Worm (Caenorhabditis elegans): ENCODE results near the gene trpp-3.
A peak's percentile ranks its signal among the peaks of the same experiment; 100 is the strongest.

Gene trpp-3

ce11 chrIII:9511660-9512059 lies 13.7 kb upstream of the trpp-3 start:
- TF ChIP-seq T22C8.4 (GFP tag; IDR thresholded peaks at IDR 0.05) = no peak

DNA sequence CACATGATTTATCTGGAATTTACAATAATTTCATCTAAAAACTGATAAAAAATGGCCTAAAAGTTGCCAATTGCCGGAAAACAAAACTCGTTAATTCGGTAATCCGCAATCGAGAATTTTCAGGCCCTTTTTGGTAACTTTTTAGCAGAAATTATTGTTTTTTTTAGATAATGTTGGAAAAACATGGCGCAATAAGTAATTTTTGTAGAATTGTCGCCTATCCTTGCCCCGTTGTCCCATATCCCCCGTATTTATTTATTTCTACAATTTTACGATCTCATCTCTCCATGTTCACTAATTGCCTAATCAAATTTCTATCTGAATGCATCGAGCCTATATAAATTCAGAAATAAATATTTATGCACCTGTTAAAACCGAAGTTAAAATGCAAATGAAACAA lies 12.3 kb upstream of the trpp-3 start:
- no peak for TF ChIP-seq klf-2 (GFP tag; conservative IDR thresholded peaks at IDR 0.05)
- TF ChIP-seq T22C8.4 (GFP tag; IDR thresholded peaks at IDR 0.05) = no peak
- no peak for TF ChIP-seq ref-1 (GFP tag; conservative IDR thresholded peaks at IDR 0.05)
- TF ChIP-seq ztf-23 (GFP tag; IDR thresholded peaks at IDR 0.05) = no peak
- no peak for TF ChIP-seq med-1 (GFP tag; optimal IDR thresholded peaks at IDR 0.05; ENCODE audit: insufficient read depth)
- no peak for TF ChIP-seq flt-1 (GFP tag; IDR thresholded peaks at IDR 0.05)
- no peak for TF ChIP-seq tab-1 (GFP tag; IDR thresholded peaks at IDR 0.05)
- no peak for TF ChIP-seq ztf-29 (GFP tag; IDR thresholded peaks at IDR 0.05)
- no peak for TF ChIP-seq cog-1 (tag; optimal IDR thresholded peaks at IDR 0.05)

DNA sequence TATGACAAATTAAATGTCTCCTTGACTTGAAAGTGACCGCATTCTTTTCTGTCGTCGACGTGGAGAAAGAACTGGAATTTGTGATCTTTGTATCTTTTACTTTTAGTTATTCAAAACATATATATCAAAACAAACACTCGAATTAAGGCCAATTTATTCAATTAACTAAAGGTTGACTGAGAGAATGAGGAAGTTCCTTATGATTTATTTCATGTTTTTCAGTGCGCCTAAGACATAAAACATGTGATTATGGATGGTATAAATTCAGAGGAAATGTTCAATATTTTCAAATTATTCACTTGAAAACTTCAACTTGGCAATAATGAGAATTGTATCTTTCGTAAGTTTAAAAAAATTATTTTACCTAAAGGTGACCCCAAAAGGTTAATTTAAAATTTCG lies 11.8 kb upstream of the trpp-3 start, which contains the start of gene F55H2.8:
Gene F55H2.8, plus strand, starts transcription at position 301 of the 400 bp plus-strand sequence.
- TF ChIP-seq flt-1 (GFP tag; IDR thresholded peaks at IDR 0.05) (no peak), ref-1 (GFP tag; conservative IDR thresholded peaks at IDR 0.05) (no peak), tab-1 (GFP tag; IDR thresholded peaks at IDR 0.05) (no peak), ztf-23 (GFP tag; IDR thresholded peaks at IDR 0.05) (no peak)

- TF ChIP-seq ref-1 (GFP tag; conservative IDR thresholded peaks at IDR 0.05) (no peak), klf-2 (GFP tag; conservative IDR thresholded peaks at IDR 0.05) (no peak), ztf-29 (GFP tag; IDR thresholded peaks at IDR 0.05) (no peak), flt-1 (GFP tag; IDR thresholded peaks at IDR 0.05) (no peak), T22C8.4 (GFP tag; IDR thresholded peaks at IDR 0.05) (no peak), med-1 (GFP tag; optimal IDR thresholded peaks at IDR 0.05; ENCODE audit: insufficient read depth) (no peak), tab-1 (GFP tag; IDR thresholded peaks at IDR 0.05) (no peak), ztf-23 (GFP tag; IDR thresholded peaks at IDR 0.05) (no peak), cog-1 (tag; optimal IDR thresholded peaks at IDR 0.05) (no peak)
Measured at ce11 chrIII:9516148-9516547, 9.2 kb upstream of the trpp-3 start, which contains the start of gene F55H2.7. Gene F55H2.7, minus strand, starts transcription at chrIII:9516248.

ce11 chrIII:9521410-9522090 lies 3.8 kb upstream of the trpp-3 start, which contains the start of the genes clu-1 and prp-40:
Gene clu-1, minus strand, starts transcription at chrIII:9521460.
Gene prp-40, plus strand, starts transcription at chrIII:9522075.
- TF ChIP-seq T22C8.4 (GFP tag; IDR thresholded peaks at IDR 0.05) (no peak), cog-1 (tag; optimal IDR thresholded peaks at IDR 0.05) (peak; percentile 63)

ce11 chrIII:9523581-9523980 lies 1.8 kb upstream of the trpp-3 start, which contains the start of gene mrps-23:
Gene mrps-23, minus strand, starts transcription at chrIII:9523672.
- TF ChIP-seq ref-1 (GFP tag; conservative IDR thresholded peaks at IDR 0.05) = no peak
- no peak for TF ChIP-seq ztf-29 (GFP tag; IDR thresholded peaks at IDR 0.05)
- no peak for TF ChIP-seq T22C8.4 (GFP tag; IDR thresholded peaks at IDR 0.05)
- no peak for TF ChIP-seq med-1 (GFP tag; optimal IDR thresholded peaks at IDR 0.05; ENCODE audit: insufficient read depth)
- no peak for TF ChIP-seq tab-1 (GFP tag; IDR thresholded peaks at IDR 0.05)
- TF ChIP-seq cog-1 (tag; optimal IDR thresholded peaks at IDR 0.05) = no peak
- peak; percentile 49 for TF ChIP-seq flt-1 (GFP tag; IDR thresholded peaks at IDR 0.05)
- 0 out of 2 replicates have a peak, but pooled peaks have one; percentile 62 for TF ChIP-seq ztf-23 (GFP tag; IDR thresholded peaks at IDR 0.05)

- no peak for TF ChIP-seq tab-1 (GFP tag; IDR thresholded peaks at IDR 0.05)
- TF ChIP-seq med-1 (GFP tag; optimal IDR thresholded peaks at IDR 0.05; ENCODE audit: insufficient read depth) = no peak
- TF ChIP-seq cog-1 (tag; optimal IDR thresholded peaks at IDR 0.05) = no peak
- no peak for TF ChIP-seq klf-2 (GFP tag; conservative IDR thresholded peaks at IDR 0.05)
- TF ChIP-seq T22C8.4 (GFP tag; IDR thresholded peaks at IDR 0.05) = no peak
- no peak for TF ChIP-seq ztf-29 (GFP tag; IDR thresholded peaks at IDR 0.05)
- TF ChIP-seq flt-1 (GFP tag; IDR thresholded peaks at IDR 0.05) = no peak
- no peak for TF ChIP-seq ztf-23 (GFP tag; IDR thresholded peaks at IDR 0.05)
- TF ChIP-seq ref-1 (GFP tag; conservative IDR thresholded peaks at IDR 0.05) = no peak
Measured at ce11 chrIII:9526851-9527250, 1.5 kb downstream of the trpp-3 start, which contains the start of gene ZK1098.6. Gene ZK1098.6, plus strand, starts transcription at chrIII:9527151.

DNA sequence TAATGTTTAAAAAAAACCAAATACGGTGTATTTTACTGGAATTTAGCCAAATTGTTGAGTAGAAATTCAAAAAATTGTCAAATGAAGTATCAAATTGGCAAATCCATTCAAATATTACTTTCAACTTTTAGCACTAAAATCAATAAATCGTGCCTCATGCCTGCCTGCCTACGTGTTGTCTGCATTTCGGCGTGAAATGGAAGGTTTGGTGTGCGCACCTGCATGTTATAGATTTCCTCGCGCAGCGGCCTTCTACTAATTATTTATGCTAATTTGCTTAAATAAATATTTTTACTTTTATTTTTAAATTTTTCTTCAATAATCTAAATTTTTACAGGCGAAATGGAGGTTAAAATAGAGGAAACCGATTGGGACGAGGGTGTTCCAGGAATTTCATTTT lies 3.5 kb downstream of the trpp-3 start, which contains the start of gene ZK1098.2:
Gene ZK1098.2, plus strand, starts transcription at position 336 of the 400 bp plus-strand sequence.
- TF ChIP-seq ztf-23 (GFP tag; IDR thresholded peaks at IDR 0.05) (no peak), tab-1 (GFP tag; IDR thresholded peaks at IDR 0.05) (no peak), flt-1 (GFP tag; IDR thresholded peaks at IDR 0.05) (no peak), T22C8.4 (GFP tag; IDR thresholded peaks at IDR 0.05) (peak; percentile 38; the same call in 1 of the 2 replicates)

DNA sequence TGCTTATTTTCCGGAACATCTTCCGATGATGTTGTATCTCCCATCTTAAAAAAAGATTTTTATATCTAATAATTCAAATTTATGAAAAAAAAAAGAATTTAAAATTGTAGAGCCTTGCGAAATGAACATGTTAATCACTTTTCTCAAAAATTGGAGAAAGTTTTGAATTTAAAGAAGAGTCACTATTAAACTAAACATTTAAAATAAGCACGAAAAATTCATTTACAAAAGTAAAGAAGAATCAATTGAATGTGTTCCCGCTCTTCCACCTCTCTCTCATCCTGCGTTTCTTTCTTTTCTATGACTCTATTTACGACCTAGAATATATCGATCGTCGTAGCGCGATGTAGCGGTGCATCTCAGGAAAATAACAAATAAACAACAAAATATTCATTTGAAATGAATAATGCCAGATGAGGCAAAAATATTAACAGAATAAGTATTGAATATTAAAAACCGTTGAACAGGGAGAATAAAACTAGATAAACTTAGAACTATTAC lies 13.4 kb downstream of the trpp-3 start, which contains the start of gene ZK1098.3:
Gene ZK1098.3, minus strand, starts transcription at position 51 of the 501 bp plus-strand sequence.
- peak; percentile 65; the same call in 1 of the 2 replicates for TF ChIP-seq T22C8.4 (GFP tag; IDR thresholded peaks at IDR 0.05)
- no peak for TF ChIP-seq flt-1 (GFP tag; IDR thresholded peaks at IDR 0.05)

DNA sequence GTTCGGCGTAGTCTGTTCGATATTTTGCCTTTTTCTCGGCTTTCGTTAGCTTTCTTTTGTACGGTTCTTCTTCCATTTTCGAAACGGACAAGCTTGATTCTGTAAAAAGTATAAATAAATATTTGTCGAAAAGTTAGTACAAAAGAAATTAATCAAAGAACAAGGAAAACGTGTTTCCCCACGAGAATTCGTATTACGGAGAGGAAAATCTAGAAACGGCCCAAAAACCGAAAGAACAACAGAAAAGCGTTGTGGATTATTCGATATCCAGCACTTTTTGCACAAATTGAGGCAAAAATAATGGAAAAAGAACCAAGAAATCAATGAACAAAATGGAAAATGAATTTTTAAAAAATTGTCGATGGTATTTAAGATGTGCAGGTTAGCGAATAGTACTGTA lies 16.9 kb downstream of the trpp-3 start, which contains the start of gene mut-7:
Gene mut-7, minus strand, starts transcription at position 101 of the 400 bp plus-strand sequence.
- TF ChIP-seq klf-2 (GFP tag; conservative IDR thresholded peaks at IDR 0.05) (no peak), cog-1 (tag; optimal IDR thresholded peaks at IDR 0.05) (no peak), T22C8.4 (GFP tag; IDR thresholded peaks at IDR 0.05) (no peak), med-1 (GFP tag; optimal IDR thresholded peaks at IDR 0.05; ENCODE audit: insufficient read depth) (no peak), flt-1 (GFP tag; IDR thresholded peaks at IDR 0.05) (no peak), ztf-29 (GFP tag; IDR thresholded peaks at IDR 0.05) (no peak), tab-1 (GFP tag; IDR thresholded peaks at IDR 0.05) (no peak), ref-1 (GFP tag; conservative IDR thresholded peaks at IDR 0.05) (no peak), ztf-23 (GFP tag; IDR thresholded peaks at IDR 0.05) (no peak)

All from whole organism, midembryonic.